Fruit fly (Drosophila melanogaster) whole organism, embryonic: ENCODE measurements around the gene CG10841.

Experiments
- Blimp-1 ChIP-seq: fragments of 200-800 bp; sonication (Bioruptor generic); optimal IDR thresholded peaks from 3 replicates; lab custom pipeline; 2018; ENCODE audit warnings: missing biosample characterization, missing genetic modification characterization, mild to moderate bottlenecking, moderate library complexity, missing genetic modification reagents
- CG10209 ChIP-seq: fragments of 200-800 bp; sonication (Bioruptor generic); optimal IDR thresholded peaks from 3 replicates; lab custom pipeline; 2017; ENCODE audit warnings: missing biosample characterization, mild to moderate bottlenecking, missing genetic modification characterization, missing genetic modification reagents
- CG1024 ChIP-seq: fragments of 200-800 bp; sonication (Bioruptor generic); IDR thresholded peaks from 2 replicates; pipeline ENCODE4 v1.3.6; 2022; ENCODE audit warnings: missing biosample characterization, missing genetic modification characterization
- CG10462 ChIP-seq: fragments of 200-800 bp; sonication (Bioruptor generic); optimal IDR thresholded peaks from 2 replicates; lab custom pipeline; 2016; ENCODE audit warnings: missing biosample characterization, missing genetic modification characterization
- CG11504 ChIP-seq: fragments of 200-800 bp; sonication (Bioruptor generic); optimal IDR thresholded peaks from 3 replicates; lab custom pipeline; 2019; ENCODE audit warnings: missing biosample characterization, mild to moderate bottlenecking, missing genetic modification characterization, moderate library complexity
- CG11695 ChIP-seq: fragments of 200-800 bp; sonication (Bioruptor generic); IDR thresholded peaks from 3 replicates; pipeline ENCODE4 v1.3.6; 2022; ENCODE audit warnings: missing biosample characterization, missing genetic modification characterization
- CG1233 ChIP-seq: fragments of 200-800 bp; sonication (Bioruptor generic); optimal IDR thresholded peaks from 4 replicates; lab custom pipeline; 2018; ENCODE audit warnings: missing biosample characterization, mild to moderate bottlenecking, missing genetic modification characterization
- CG12942 ChIP-seq: fragments of 200-800 bp; sonication (Bioruptor generic); optimal IDR thresholded peaks from 3 replicates; lab custom pipeline; 2016; ENCODE audit warnings: missing biosample characterization, missing genetic modification characterization
- CG15601 ChIP-seq: fragments of 200-800 bp; sonication (Bioruptor generic); optimal IDR thresholded peaks from 3 replicates; lab custom pipeline; 2019; ENCODE audit warnings: missing biosample characterization, mild to moderate bottlenecking, missing genetic modification characterization, moderate library complexity
- CG17359 ChIP-seq: fragments of 200-800 bp; sonication (Bioruptor generic); optimal IDR thresholded peaks from 3 replicates; lab custom pipeline; 2018; ENCODE audit warnings: missing biosample characterization, mild to moderate bottlenecking, missing genetic modification characterization, moderate library complexity
- CG17385 ChIP-seq: fragments of 200-800 bp; sonication (Bioruptor generic); optimal IDR thresholded peaks from 3 replicates; lab custom pipeline; 2018; ENCODE audit warnings: missing biosample characterization, mild to moderate bottlenecking, missing genetic modification characterization
- CG2116 ChIP-seq: fragments of 200-800 bp; sonication (Bioruptor generic); optimal IDR thresholded peaks from 3 replicates; lab custom pipeline; 2018; ENCODE audit warnings: missing biosample characterization, mild to moderate bottlenecking, missing genetic modification characterization
- CG2875 ChIP-seq: fragments of 200-800 bp; sonication (Bioruptor generic); optimal IDR thresholded peaks from 2 replicates; lab custom pipeline; 2017; ENCODE audit warnings: missing biosample characterization, mild to moderate bottlenecking, missing genetic modification characterization, missing genetic modification reagents
- CG30431 ChIP-seq: fragments of 200-800 bp; sonication (Bioruptor generic); optimal IDR thresholded peaks from 2 replicates; lab custom pipeline; 2017; ENCODE audit warnings: missing biosample characterization, missing genetic modification characterization
- CG3065 ChIP-seq: fragments of 200-800 bp; sonication (Bioruptor generic); optimal IDR thresholded peaks from 2 replicates; lab custom pipeline; 2016; ENCODE audit warnings: missing biosample characterization, missing genetic modification characterization
- CG31365 ChIP-seq: fragments of 200-800 bp; sonication (Bioruptor generic); optimal IDR thresholded peaks from 2 replicates; lab custom pipeline; 2018; ENCODE audit warnings: missing biosample characterization, mild to moderate bottlenecking, missing genetic modification characterization
- CG3163 ChIP-seq: fragments of 200-800 bp; sonication (Bioruptor generic); optimal IDR thresholded peaks from 3 replicates; lab custom pipeline; 2016; ENCODE audit warnings: missing biosample characterization, missing genetic modification characterization
- CG3838 ChIP-seq: fragments of 200-800 bp; sonication (Bioruptor generic); optimal IDR thresholded peaks from 3 replicates; lab custom pipeline; 2016; ENCODE audit warnings: missing biosample characterization, missing genetic modification characterization
- CG4328 ChIP-seq: fragments of 200-800 bp; sonication (Bioruptor generic); optimal IDR thresholded peaks from 3 replicates; lab custom pipeline; 2017; ENCODE audit warnings: missing biosample characterization, missing genetic modification reagents, missing genetic modification characterization
- CG4820 ChIP-seq: fragments of 200-800 bp; sonication (Bioruptor generic); optimal IDR thresholded peaks from 3 replicates; lab custom pipeline; 2016; ENCODE audit warnings: missing biosample characterization, missing genetic modification characterization
- CG4854 ChIP-seq: fragments of 200-800 bp; sonication (Bioruptor generic); optimal IDR thresholded peaks from 2 replicates; lab custom pipeline; 2016; ENCODE audit warnings: missing biosample characterization, missing genetic modification characterization, inconsistent platforms
- Dip3 ChIP-seq: fragments of 200-800 bp; sonication (Bioruptor generic); optimal IDR thresholded peaks from 3 replicates; lab custom pipeline; 2016; ENCODE audit warnings: missing biosample characterization, missing genetic modification characterization
- Fer3 ChIP-seq: fragments of 200-800 bp; sonication (Bioruptor generic); optimal IDR thresholded peaks from 2 replicates; lab custom pipeline; 2018; ENCODE audit warnings: missing biosample characterization, mild to moderate bottlenecking, missing genetic modification characterization, moderate library complexity
- HmgD ChIP-seq: fragments of 200-800 bp; sonication (Bioruptor generic); optimal IDR thresholded peaks from 3 replicates; lab custom pipeline; 2016; ENCODE audit warnings: missing biosample characterization, missing genetic modification characterization
- Hmr ChIP-seq: fragments of 200-800 bp; sonication (Bioruptor generic); optimal IDR thresholded peaks from 3 replicates; lab custom pipeline; 2017; ENCODE audit warnings: mild to moderate bottlenecking, missing biosample characterization, missing genetic modification reagents, missing genetic modification characterization
- Jarid2 ChIP-seq: fragments of 200-800 bp; sonication (Bioruptor generic); optimal IDR thresholded peaks from 3 replicates; lab custom pipeline; 2017; ENCODE audit warnings: mild to moderate bottlenecking, missing biosample characterization, missing genetic modification reagents, missing genetic modification characterization
- Lhr ChIP-seq: fragments of 200-800 bp; sonication (Bioruptor generic); optimal IDR thresholded peaks from 3 replicates; lab custom pipeline; 2017; ENCODE audit warnings: mild to moderate bottlenecking, missing biosample characterization, missing genetic modification reagents, missing genetic modification characterization
- Lpt ChIP-seq: fragments of >200 bp; optimal IDR thresholded peaks from 2 replicates; lab custom pipeline; 2018; ENCODE audit warnings: missing biosample characterization, missing genetic modification characterization
- Med ChIP-seq: fragments of 200-800 bp; sonication (Bioruptor generic); peaks from one replicate; lab custom pipeline; 2016; ENCODE audit warnings: missing biosample characterization, missing genetic modification characterization, mild to moderate bottlenecking, inconsistent platforms, moderate library complexity
- Mes4 ChIP-seq: fragments of 200-800 bp; sonication (Bioruptor generic); optimal IDR thresholded peaks from 2 replicates; lab custom pipeline; 2016; ENCODE audit warnings: missing biosample characterization, missing genetic modification characterization
- Mrtf ChIP-seq: fragments of 200-800 bp; sonication (Bioruptor generic); IDR thresholded peaks from 3 replicates; pipeline ENCODE4 v1.3.6; 2022; ENCODE audit warnings: missing biosample characterization, missing genetic modification characterization
- NK7.1 ChIP-seq: fragments of 200-800 bp; sonication (Bioruptor generic); optimal IDR thresholded peaks from 3 replicates; lab custom pipeline; 2016; ENCODE audit warnings: missing biosample characterization, missing genetic modification characterization
- Scr ChIP-seq: fragments of 200-800 bp; sonication (Bioruptor generic); IDR thresholded peaks from 2 replicates; pipeline ENCODE4 v1.3.6; 2022; ENCODE audit warnings: missing biosample characterization, missing genetic modification characterization; ENCODE audit not compliant: partially characterized antibody
- Sin3A ChIP-seq: fragments of >200 bp; optimal IDR thresholded peaks from 2 replicates; lab custom pipeline; 2018
- Sry-β ChIP-seq: fragments of 200-800 bp; sonication (Bioruptor generic); optimal IDR thresholded peaks from 2 replicates; lab custom pipeline; 2018; ENCODE audit warnings: missing biosample characterization, mild to moderate bottlenecking, missing genetic modification characterization, moderate library complexity
- Vsx1 ChIP-seq: fragments of 200-800 bp; sonication (Bioruptor generic); optimal IDR thresholded peaks from 2 replicates; lab custom pipeline; 2017; ENCODE audit warnings: missing biosample characterization, mild to moderate bottlenecking, missing genetic modification characterization, missing genetic modification reagents
- abd-A ChIP-seq: fragments of 200-800 bp; sonication (Bioruptor generic); optimal IDR thresholded peaks from 3 replicates; lab custom pipeline; 2019; ENCODE audit warnings: missing biosample characterization, mild to moderate bottlenecking, missing genetic modification characterization, moderate library complexity
- ash1 ChIP-seq: fragments of 200-800 bp; sonication (Bioruptor generic); optimal IDR thresholded peaks from 2 replicates; lab custom pipeline; 2018; ENCODE audit warnings: missing biosample characterization, mild to moderate bottlenecking, missing genetic modification characterization
- cas ChIP-seq: fragments of 200-800 bp; sonication (Bioruptor generic); IDR thresholded peaks from 2 replicates; pipeline ENCODE4 v1.3.6; 2022; ENCODE audit warnings: missing biosample characterization, missing genetic modification characterization
- da ChIP-seq: fragments of 200-800 bp; sonication (Bioruptor generic); optimal IDR thresholded peaks from 2 replicates; lab custom pipeline; 2016; ENCODE audit warnings: missing biosample characterization, missing genetic modification characterization
- eve ChIP-seq, 2 experiments: fragments of >200 bp; optimal IDR thresholded peaks; 2 replicates each; lab custom pipeline; 2017; ENCODE audit warnings: missing biosample characterization in 2 of 2, missing genetic modification characterization in 2 of 2
- gem ChIP-seq: fragments of 200-800 bp; sonication (Bioruptor generic); optimal IDR thresholded peaks from 2 replicates; lab custom pipeline; 2019; ENCODE audit warnings: missing biosample characterization, mild to moderate bottlenecking, missing genetic modification characterization, moderate library complexity
- grau ChIP-seq: fragments of 200-800 bp; optimal IDR thresholded peaks from 3 replicates; lab custom pipeline; 2019; ENCODE audit warnings: missing biosample characterization, mild to moderate bottlenecking, missing genetic modification characterization, moderate library complexity
- gro ChIP-seq: fragments of 200-800 bp; sonication (Bioruptor generic); optimal IDR thresholded peaks from 2 replicates; lab custom pipeline; 2016; ENCODE audit warnings: missing biosample characterization, missing genetic modification characterization
- pb ChIP-seq: fragments of 200-800 bp; sonication (Bioruptor generic); optimal IDR thresholded peaks from 3 replicates; lab custom pipeline; 2016; ENCODE audit warnings: missing biosample characterization, missing genetic modification characterization
- phol ChIP-seq: fragments of 200-800 bp; sonication (Bioruptor generic); optimal IDR thresholded peaks from 3 replicates; lab custom pipeline; 2018; ENCODE audit warnings: missing biosample characterization, mild to moderate bottlenecking, missing genetic modification characterization, moderate library complexity
- sima ChIP-seq: fragments of 200-800 bp; sonication (Bioruptor generic); optimal IDR thresholded peaks from 2 replicates; lab custom pipeline; 2016; ENCODE audit warnings: missing biosample characterization, missing genetic modification characterization
- wor ChIP-seq: fragments of 200-800 bp; sonication (Bioruptor generic); IDR thresholded peaks from 2 replicates; pipeline ENCODE4 v1.3.6; 2022; ENCODE audit warnings: missing biosample characterization, missing genetic modification characterization
- zen2 ChIP-seq: fragments of 200-800 bp; sonication (Bioruptor generic); IDR thresholded peaks from 3 replicates; pipeline ENCODE4 v1.3.6; 2022; ENCODE audit warnings: missing biosample characterization, missing genetic modification characterization; ENCODE audit not compliant: partially characterized antibody

CG10841 gene

DNA sequence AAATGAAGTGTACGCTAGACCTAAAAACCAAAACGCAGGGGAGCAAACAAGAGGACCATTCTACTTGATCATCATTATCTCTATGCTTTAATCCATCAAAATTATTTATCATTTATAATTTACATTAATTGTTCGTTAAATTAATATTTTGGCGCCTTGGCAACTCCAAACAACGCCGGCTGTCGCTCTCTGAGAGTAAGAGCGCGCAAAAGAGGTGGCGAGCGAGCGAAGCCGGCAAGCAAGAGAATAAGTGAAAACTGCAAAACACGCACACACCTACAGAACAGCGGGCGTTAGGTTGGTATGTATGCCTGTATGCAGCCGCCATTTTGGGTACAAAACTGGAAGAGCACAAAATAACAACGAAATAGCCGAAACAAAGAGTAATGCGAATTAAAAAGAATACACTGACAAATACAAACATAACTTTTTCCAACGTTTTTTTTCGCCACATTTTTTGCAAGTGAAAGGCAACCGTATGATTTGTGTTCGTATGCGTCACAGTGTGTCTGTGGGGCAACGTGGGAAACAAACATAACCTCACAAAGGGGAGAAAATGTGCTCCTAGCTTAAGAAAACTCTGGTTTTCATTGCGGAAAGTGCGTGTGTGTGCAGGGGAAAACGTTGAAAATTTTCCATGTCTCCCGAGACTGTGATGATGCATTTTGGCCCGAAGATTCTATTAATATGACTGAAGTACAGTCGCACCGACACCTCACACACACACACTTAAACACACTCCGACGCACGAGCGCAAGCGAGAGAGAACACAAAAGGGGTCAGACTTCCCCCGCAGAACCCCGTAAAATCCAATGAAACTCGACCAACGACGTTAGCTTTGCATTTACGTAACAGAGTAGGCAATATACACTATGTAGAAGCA lies 13.3 kb downstream of the CG10841 start (continued):
- TF ChIP-seq CG10209 (GFP tag; lab: Kevin White, UChicago): no peak
- TF ChIP-seq CG3163 (GFP tag; lab: Kevin White, UChicago): peak; percentile 92
- no peak for TF ChIP-seq Dip3 (GFP tag; lab: Kevin White, UChicago)
- no peak for TF ChIP-seq abd-A
- no peak for TF ChIP-seq Lhr
- TF ChIP-seq Mes4 (GFP tag; lab: Kevin White, UChicago): no peak
- peak; percentile 76 for TF ChIP-seq Med (GFP tag; lab: Kevin White, UChicago)
- no peak for TF ChIP-seq Hmr (GFP tag; lab: Kevin White, UChicago)
- no peak for TF ChIP-seq Sry-β (GFP tag; lab: Kevin White, UChicago)
- TF ChIP-seq zen2: no peak
- TF ChIP-seq gem (tag; lab: Kevin White, UChicago): peak; percentile 62
- TF ChIP-seq cas (GFP tag; lab: Robert Waterston, UW): no peak; the same call in 1 of the 2 replicates
- peak in 1 of 2 experiments; percentile 13 for TF ChIP-seq eve (GFP tag; optimal IDR thresholded peaks at IDR 0.05; lab: Kevin White, UChicago)
- TF ChIP-seq CG12942: peak; percentile 25
- no peak for TF ChIP-seq ash1 (GFP tag; lab: Kevin White, UChicago)
- no peak for TF ChIP-seq CG30431 (GFP tag; lab: Kevin White, UChicago)
- TF ChIP-seq CG3838 (GFP tag; lab: Kevin White, UChicago): no peak
- TF ChIP-seq CG4820: no peak
- TF ChIP-seq CG15601 (tag; lab: Kevin White, UChicago): peak; percentile 29
- TF ChIP-seq pb (GFP tag; lab: Kevin White, UChicago): no peak
- TF ChIP-seq grau (tag; lab: Kevin White, UChicago): no peak
- TF ChIP-seq Lpt (GFP tag; lab: Kevin White, UChicago): no peak
- no peak for TF ChIP-seq Scr
- peak; percentile 32 for TF ChIP-seq CG17385 (GFP tag; lab: Kevin White, UChicago)
- no peak for TF ChIP-seq gro (GFP tag; lab: Kevin White, UChicago)
- peak; percentile 90 for TF ChIP-seq phol (tag; lab: Kevin White, UChicago)
- no peak for TF ChIP-seq Sin3A (lab: Kevin White, UChicago)
- no peak for TF ChIP-seq HmgD (GFP tag; lab: Kevin White, UChicago)
- peak; percentile 10 for TF ChIP-seq CG1233 (GFP tag; lab: Kevin White, UChicago)
- no peak for TF ChIP-seq CG3065 (GFP tag; lab: Kevin White, UChicago)
- TF ChIP-seq Mrtf: no peak
- no peak for TF ChIP-seq CG10462 (GFP tag; lab: Kevin White, UChicago)
- peak; percentile 7 for TF ChIP-seq Vsx1 (GFP tag; lab: Kevin White, UChicago)
- TF ChIP-seq CG4328 (GFP tag; lab: Kevin White, UChicago): peak; percentile 24
- no peak for TF ChIP-seq Fer3
- no peak for TF ChIP-seq Blimp-1
- no peak for TF ChIP-seq wor (GFP tag; lab: Robert Waterston, UW)
- TF ChIP-seq sima (GFP tag; lab: Kevin White, UChicago): no peak
- no peak for TF ChIP-seq CG2116 (GFP tag; lab: Kevin White, UChicago)
- TF ChIP-seq Jarid2: no peak
- TF ChIP-seq NK7.1 (GFP tag; lab: Kevin White, UChicago): no peak
- TF ChIP-seq da (GFP tag; lab: Kevin White, UChicago): no peak
- peak; percentile 6 for TF ChIP-seq CG31365 (tag; lab: Kevin White, UChicago)
- no peak for TF ChIP-seq CG1024 (GFP tag; lab: Robert Waterston, UW)
- TF ChIP-seq CG2875 (GFP tag; lab: Kevin White, UChicago): no peak
- TF ChIP-seq CG4854 (GFP tag; lab: Kevin White, UChicago): no peak
- TF ChIP-seq CG11504 (tag; lab: Kevin White, UChicago): no peak
- TF ChIP-seq CG11695 (GFP tag; lab: Robert Waterston, UW): peak; percentile 42; the same call in 1 of the 3 replicates
- TF ChIP-seq CG17359 (tag; lab: Kevin White, UChicago): peak; percentile 63
